Worm (Caenorhabditis elegans): Measurements from ENCODE around the gene F57B9.8.

- TF ChIP-seq ztf-29 (GFP tag; IDR thresholded peaks at IDR 0.05) (no peak), flt-1 (GFP tag; IDR thresholded peaks at IDR 0.05) (no peak), tab-1 (GFP tag; IDR thresholded peaks at IDR 0.05) (no peak), med-1 (GFP tag; optimal IDR thresholded peaks at IDR 0.05; ENCODE audit: insufficient read depth) (no peak), T22C8.4 (GFP tag; IDR thresholded peaks at IDR 0.05) (no peak)
These were observed 33.5 kb upstream of the F57B9.8 start for ce11 chrIII:6968655-6969054.
